Worm (Caenorhabditis elegans) whole organism, L3 larva: ENCODE measurements around the gene ensh-1.

Experiments
- aly-2 ChIP-seq: fragments of 150-350 bp; optimal IDR thresholded peaks from 2 replicates; lab custom pipeline; 2014; ENCODE audit warnings: missing biosample characterization, missing genetic modification characterization
- ceh-28 ChIP-seq: fragments of 150-350 bp; optimal IDR thresholded peaks from 2 replicates; lab custom pipeline; 2014; ENCODE audit warnings: missing biosample characterization, missing genetic modification reagents, missing genetic modification characterization
- fos-1 ChIP-seq: fragments of 150-350 bp; optimal IDR thresholded peaks from 2 replicates; lab custom pipeline; 2014; ENCODE audit warnings: missing biosample characterization, missing genetic modification characterization
- jun-1 ChIP-seq: fragments of 150-350 bp; optimal IDR thresholded peaks from 2 replicates; lab custom pipeline; 2014; ENCODE audit warnings: missing biosample characterization, missing genetic modification reagents, missing genetic modification characterization
- mdl-1 ChIP-seq: fragments of 150-350 bp; optimal IDR thresholded peaks from 2 replicates; lab custom pipeline; 2014; ENCODE audit warnings: missing biosample characterization, missing genetic modification characterization
- nfya-1 ChIP-seq: sonication (generic microtip); optimal IDR thresholded peaks from 2 replicates; lab custom pipeline; 2017; ENCODE audit warnings: missing genetic modification characterization, mild to moderate bottlenecking, missing compliant biosample characterization, antibody characterized with exemption, moderate library complexity; ENCODE audit not compliant: insufficient read depth
- nhr-23 ChIP-seq: fragments of 150-350 bp; optimal IDR thresholded peaks from 2 replicates; lab custom pipeline; 2014; ENCODE audit warnings: missing biosample characterization, missing genetic modification reagents, missing genetic modification characterization
- nhr-237 ChIP-seq: fragments of 150-350 bp; optimal IDR thresholded peaks from 2 replicates; lab custom pipeline; 2014; ENCODE audit warnings: missing biosample characterization, missing genetic modification characterization
- sea-2 ChIP-seq: fragments of 150-350 bp; sonication (generic microtip); optimal IDR thresholded peaks from 4 replicates; lab custom pipeline; 2014; ENCODE audit warnings: missing biosample characterization, missing genetic modification reagents, missing genetic modification characterization
- snpc-4 ChIP-seq: fragments of 150-350 bp; optimal IDR thresholded peaks from 2 replicates; lab custom pipeline; 2014; ENCODE audit warnings: missing biosample characterization, missing genetic modification characterization
- tbx-2 ChIP-seq: sonication (generic microtip); optimal IDR thresholded peaks from 2 replicates; lab custom pipeline; 2016; ENCODE audit warnings: mild to moderate bottlenecking, missing genetic modification characterization, missing compliant biosample characterization
- unc-39 ChIP-seq: sonication (generic microtip); optimal IDR thresholded peaks from 4 replicates; lab custom pipeline; 2017; ENCODE audit warnings: missing biosample characterization, missing genetic modification characterization

DNA sequence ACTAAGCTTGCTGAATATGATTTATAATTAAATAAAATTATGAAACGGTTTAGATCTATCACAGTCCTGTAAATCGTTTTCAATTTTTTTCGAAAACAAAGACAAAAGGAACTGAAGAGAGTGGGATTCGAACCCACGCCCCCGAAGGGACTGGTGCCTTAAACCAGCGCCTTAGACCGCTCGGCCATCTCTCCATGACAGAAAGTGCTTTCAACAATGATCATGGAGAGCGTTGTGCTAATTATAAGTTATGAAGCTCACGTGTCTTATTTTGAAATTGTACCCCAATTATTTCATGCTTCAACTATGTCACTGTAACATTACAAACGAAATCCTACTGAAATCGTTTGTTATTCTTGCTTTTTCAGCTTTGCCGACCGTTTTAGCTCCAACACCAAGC is 50.6 kb downstream of the ensh-1 start:
- TF ChIP-seq sea-2 (GFP tag; lab: Kevin White, UChicago) = no peak
- TF ChIP-seq nhr-237 (tag; lab: Kevin White, UChicago) = no peak
- no peak for TF ChIP-seq unc-39 (tag; lab: Kevin White, UChicago)
- TF ChIP-seq mdl-1 (tag; lab: Kevin White, UChicago) = no peak
- no peak for TF ChIP-seq snpc-4
- TF ChIP-seq fos-1 (tag; lab: Kevin White, UChicago) = no peak
- TF ChIP-seq nfya-1 (tag; lab: Kevin White, UChicago) = no peak
- TF ChIP-seq ceh-28 = no peak
- no peak for TF ChIP-seq jun-1 (tag; lab: Kevin White, UChicago)
- TF ChIP-seq tbx-2 (tag; lab: Kevin White, UChicago) = no peak
- TF ChIP-seq nhr-23 (tag; lab: Kevin White, UChicago) = no peak
- no peak for TF ChIP-seq aly-2 (tag; lab: Kevin White, UChicago)
